Worm (Caenorhabditis elegans) whole organism, L4 larva: ENCODE data around the gene F47G3.1.

Experiments used
- ZK546.5 ChIP-seq, 2 experiments: sonication (generic microtip); optimal IDR thresholded peaks; 2 replicates each; lab custom pipeline; 2017; ENCODE audit warnings: missing biosample characterization in 2 of 2, missing genetic modification characterization in 2 of 2
- ama-1 ChIP-seq: fragments of 150-350 bp; optimal IDR thresholded peaks from 2 replicates; lab custom pipeline; 2014; ENCODE audit warnings: inconsistent platforms, mixed read lengths
- duxl-1 ChIP-seq: sonication (generic microtip); optimal IDR thresholded peaks from 2 replicates; lab custom pipeline; 2016; ENCODE audit warnings: mild to moderate bottlenecking, missing genetic modification characterization, moderate library complexity, missing compliant biosample characterization; ENCODE audit not compliant: poor library complexity
- madf-9 ChIP-seq: fragments of 200-800 bp; sonication (Bioruptor generic); conservative IDR thresholded peaks from 2 replicates; pipeline ENCODE4 v1.3.6; 2022; ENCODE audit warnings: missing genetic modification reagents, missing genetic modification characterization, missing compliant biosample characterization
- ztf-7 ChIP-seq: fragments of 150-350 bp; optimal IDR thresholded peaks from 2 replicates; lab custom pipeline; 2014; ENCODE audit warnings: missing biosample characterization, missing genetic modification characterization

DNA sequence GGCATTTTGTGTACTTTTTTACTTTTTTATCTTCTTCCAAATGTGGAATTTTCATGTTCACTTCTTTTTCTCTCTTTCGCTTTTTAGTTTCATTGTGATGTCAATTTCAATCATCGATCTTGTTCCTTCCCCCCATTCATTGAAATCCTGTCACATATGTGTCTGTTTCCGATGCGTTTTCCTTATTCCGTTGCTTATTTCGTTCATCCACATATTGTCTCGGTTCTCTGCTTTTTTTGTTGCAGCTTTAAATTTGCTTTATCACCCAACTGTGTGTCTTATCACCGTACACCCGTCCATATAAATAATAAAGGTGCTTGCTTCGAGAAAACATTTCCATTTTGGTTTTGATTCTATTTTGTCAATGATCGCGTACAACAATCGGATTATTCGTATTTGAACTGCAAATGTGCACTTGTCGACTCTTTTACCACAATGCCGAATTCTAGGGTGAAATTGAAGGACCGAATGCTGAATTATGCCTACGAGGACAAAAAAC, 23.7 kb downstream of the F47G3.1 start, which contains the start of the genes C43H6.12 and trpp-12:
- TF ChIP-seq ZK546.5 (tag; optimal IDR thresholded peaks at IDR 0.05; lab: Kevin White, UChicago) (no peak), ztf-7 (tag; lab: Kevin White, UChicago) (no peak), duxl-1 (tag; lab: Kevin White, UChicago) (no peak), ama-1 (lab: Kevin White, UChicago) (no peak), madf-9 (GFP tag; lab: Robert Waterston, UW) (no peak)
